Fruit fly (Drosophila melanogaster): ENCODE results near the gene rgn.

DNA sequence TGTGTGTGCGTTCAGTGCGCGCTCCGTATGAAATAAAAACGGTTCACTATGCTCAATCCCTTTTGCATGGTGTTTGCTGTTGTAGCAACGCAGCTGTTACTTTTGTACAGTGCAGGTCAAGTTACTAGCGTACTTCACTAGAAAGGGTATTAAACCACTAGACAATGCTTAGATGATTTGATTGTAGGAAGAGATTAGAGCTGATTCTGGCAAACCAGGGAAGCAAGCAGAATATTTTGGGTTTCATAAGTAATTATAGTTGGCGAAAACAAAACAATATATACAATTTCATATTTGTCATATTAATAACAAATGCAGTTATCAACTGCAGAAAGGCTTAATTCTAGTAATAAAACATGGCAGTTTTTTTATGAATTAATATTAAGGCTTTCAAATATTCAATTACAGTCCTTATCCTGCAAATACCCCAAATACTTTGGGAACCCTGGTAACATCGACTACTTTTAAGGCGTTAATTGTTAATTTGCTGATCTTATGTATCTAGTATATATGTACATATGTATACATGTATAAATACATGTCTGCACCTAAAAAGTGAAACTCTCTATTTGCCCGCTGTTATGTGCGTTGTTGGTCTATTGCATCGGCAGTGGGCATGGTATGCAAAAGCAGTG lies 35.0 kb upstream of the rgn start:
- no peak for TF ChIP-seq CG7101 (tag; optimal IDR thresholded peaks at IDR 0.05)
- TF ChIP-seq kay (GFP tag; ENCODE audit: borderline replicate concordance): no peak
- no peak for TF ChIP-seq Mnt (GFP tag; optimal IDR thresholded peaks at IDR 0.05)
- TF ChIP-seq bab1 (GFP tag; optimal IDR thresholded peaks at IDR 0.05): no peak
- TF ChIP-seq CG33017 (tag; optimal IDR thresholded peaks at IDR 0.05): no peak
- no peak for TF ChIP-seq CG14711 (tag; optimal IDR thresholded peaks at IDR 0.05)
